Fruit fly (Drosophila melanogaster): ENCODE data around the gene CG10638.

The CG10638 gene

DNA sequence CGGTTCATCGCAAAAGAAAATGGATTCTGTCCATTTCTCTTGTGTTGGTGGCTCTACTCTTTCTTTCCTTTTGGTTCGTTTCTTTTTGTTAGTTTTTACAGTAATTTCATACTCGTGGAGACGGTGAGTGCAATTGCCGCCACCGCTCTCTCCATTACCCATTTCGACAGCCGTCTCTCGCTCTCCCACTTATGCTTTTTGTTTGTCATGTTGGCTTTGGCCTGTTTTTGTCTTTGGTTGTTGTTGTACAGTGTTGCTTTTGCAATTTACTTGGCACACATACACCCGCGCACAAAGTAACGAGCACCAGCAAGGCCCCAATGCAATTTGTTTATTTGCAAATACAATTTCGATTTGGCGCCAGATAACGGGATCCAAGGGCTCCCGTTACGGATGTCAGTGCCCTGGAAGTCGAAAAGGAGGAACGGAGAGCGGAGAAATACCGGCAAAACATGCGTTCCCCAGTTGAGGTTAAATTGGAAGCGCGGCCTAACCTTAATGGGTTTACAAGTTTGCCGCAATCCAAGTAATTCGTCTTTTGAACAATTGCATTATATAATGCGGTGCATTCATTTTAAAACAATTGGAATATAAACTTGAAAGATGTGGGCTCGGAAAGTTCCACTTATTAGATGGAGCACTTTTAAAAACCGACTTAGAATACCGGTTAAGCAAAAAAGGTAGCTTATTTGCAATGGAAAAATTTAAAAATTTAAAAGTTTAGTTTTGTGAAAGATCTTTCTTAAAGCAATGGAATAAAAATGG is 14.8 kb upstream of the CG10638 start:
- TF ChIP-seq Ets98B (GFP tag; IDR thresholded peaks at IDR 0.05) = peak; percentile 84
- TF ChIP-seq gl (tag; optimal IDR thresholded peaks at IDR 0.05) = peak; percentile 95
- TF ChIP-seq Pif1B (GFP tag; optimal IDR thresholded peaks at IDR 0.05) = peak; percentile 61
- TF ChIP-seq CG34367 (tag; optimal IDR thresholded peaks at IDR 0.05) = peak; percentile 68
- peak; percentile 82 for TF ChIP-seq CG8301 (tag; optimal IDR thresholded peaks at IDR 0.05)
- peak; percentile 80 for TF ChIP-seq Pif1A (GFP tag; optimal IDR thresholded peaks at IDR 0.05)
- peak; percentile 52 for TF ChIP-seq D1 (tag; optimal IDR thresholded peaks at IDR 0.05)
- peak; percentile 85 for TF ChIP-seq CG14655 (GFP tag; optimal IDR thresholded peaks at IDR 0.05)
- TF ChIP-seq rn (GFP tag; IDR thresholded peaks at IDR 0.05) = 0 out of 2 replicates have a peak, but pooled peaks have one; percentile 26
- TF ChIP-seq CG10348 (GFP tag; IDR thresholded peaks at IDR 0.05) = no peak
- TF ChIP-seq fd96Ca (GFP tag; IDR thresholded peaks at IDR 0.05) = peak; percentile 68; the same call in 2 of the 3 replicates
- peak; percentile 93 for TF ChIP-seq EcR (GFP tag; optimal IDR thresholded peaks at IDR 0.05)
- peak; percentile 7 for TF ChIP-seq Snoo (tag; optimal IDR thresholded peaks at IDR 0.05)
- peak; percentile 70 for TF ChIP-seq CG32121 (GFP tag; IDR thresholded peaks at IDR 0.05)
- TF ChIP-seq CG15710 (tag; optimal IDR thresholded peaks at IDR 0.05) = peak; percentile 64
- TF ChIP-seq CG9948 (tag; optimal IDR thresholded peaks at IDR 0.05) = peak; percentile 35
- peak; percentile 89 for TF ChIP-seq CG4496 (GFP tag; IDR thresholded peaks at IDR 0.05)
- peak; percentile 80 for TF ChIP-seq CG13204 (GFP tag; optimal IDR thresholded peaks at IDR 0.05)
- TF ChIP-seq CG17806 (tag; optimal IDR thresholded peaks at IDR 0.05) = peak; percentile 49
- TF ChIP-seq CG8159 (tag; optimal IDR thresholded peaks at IDR 0.05) = peak; percentile 56
- peak; percentile 95 for TF ChIP-seq CG12605 (GFP tag; IDR thresholded peaks at IDR 0.05)

dm6 chr3L:12514762-12515215 is 13.7 kb upstream of the CG10638 start, which contains the start of the genes sti and tral:
sti (minus strand) TSS chr3L:12514815.
tral (plus strand) TSS chr3L:12515059.
- TF ChIP-seq EcR (GFP tag; optimal IDR thresholded peaks at IDR 0.05) (no peak), CG13204 (GFP tag; optimal IDR thresholded peaks at IDR 0.05) (no peak), CG34367 (tag; optimal IDR thresholded peaks at IDR 0.05) (peak; percentile 36), CG17806 (tag; optimal IDR thresholded peaks at IDR 0.05) (peak; percentile 54), CG4496 (GFP tag; IDR thresholded peaks at IDR 0.05) (peak; percentile 76), CG15710 (tag; optimal IDR thresholded peaks at IDR 0.05) (peak; percentile 68), Snoo (tag; optimal IDR thresholded peaks at IDR 0.05) (peak; percentile 74), rn (GFP tag; IDR thresholded peaks at IDR 0.05) (peak; percentile 43; the same call in 1 of the 2 replicates), CG10348 (GFP tag; IDR thresholded peaks at IDR 0.05) (no peak), Ets98B (GFP tag; IDR thresholded peaks at IDR 0.05) (peak; percentile 71), gl (tag; optimal IDR thresholded peaks at IDR 0.05) (no peak), CG12605 (GFP tag; IDR thresholded peaks at IDR 0.05) (no peak), CG14655 (GFP tag; optimal IDR thresholded peaks at IDR 0.05) (no peak), Pif1A (GFP tag; optimal IDR thresholded peaks at IDR 0.05) (no peak), CG8159 (tag; optimal IDR thresholded peaks at IDR 0.05) (peak; percentile 70), fd96Ca (GFP tag; IDR thresholded peaks at IDR 0.05) (peak; percentile 72), D1 (tag; optimal IDR thresholded peaks at IDR 0.05) (no peak), Pif1B (GFP tag; optimal IDR thresholded peaks at IDR 0.05) (no peak), CG8301 (tag; optimal IDR thresholded peaks at IDR 0.05) (no peak), CG9948 (tag; optimal IDR thresholded peaks at IDR 0.05) (peak; percentile 39), CG32121 (GFP tag; IDR thresholded peaks at IDR 0.05) (peak; percentile 41; the same call in 1 of the 2 replicates)

dm6 chr3L:12507571-12507970 is 6.5 kb upstream of the CG10638 start, which contains the start of gene CG10654:
CG10654 (minus strand) TSS chr3L:12507840.
- TF ChIP-seq EcR (GFP tag; optimal IDR thresholded peaks at IDR 0.05) (no peak), fd96Ca (GFP tag; IDR thresholded peaks at IDR 0.05) (no peak), CG34367 (tag; optimal IDR thresholded peaks at IDR 0.05) (no peak), Pif1B (GFP tag; optimal IDR thresholded peaks at IDR 0.05) (no peak), gl (tag; optimal IDR thresholded peaks at IDR 0.05) (no peak), CG15710 (tag; optimal IDR thresholded peaks at IDR 0.05) (no peak), CG4496 (GFP tag; IDR thresholded peaks at IDR 0.05) (no peak), CG13204 (GFP tag; optimal IDR thresholded peaks at IDR 0.05) (no peak), Snoo (tag; optimal IDR thresholded peaks at IDR 0.05) (no peak), D1 (tag; optimal IDR thresholded peaks at IDR 0.05) (no peak), CG12605 (GFP tag; IDR thresholded peaks at IDR 0.05) (no peak), CG8301 (tag; optimal IDR thresholded peaks at IDR 0.05) (no peak), CG32121 (GFP tag; IDR thresholded peaks at IDR 0.05) (no peak)

DNA sequence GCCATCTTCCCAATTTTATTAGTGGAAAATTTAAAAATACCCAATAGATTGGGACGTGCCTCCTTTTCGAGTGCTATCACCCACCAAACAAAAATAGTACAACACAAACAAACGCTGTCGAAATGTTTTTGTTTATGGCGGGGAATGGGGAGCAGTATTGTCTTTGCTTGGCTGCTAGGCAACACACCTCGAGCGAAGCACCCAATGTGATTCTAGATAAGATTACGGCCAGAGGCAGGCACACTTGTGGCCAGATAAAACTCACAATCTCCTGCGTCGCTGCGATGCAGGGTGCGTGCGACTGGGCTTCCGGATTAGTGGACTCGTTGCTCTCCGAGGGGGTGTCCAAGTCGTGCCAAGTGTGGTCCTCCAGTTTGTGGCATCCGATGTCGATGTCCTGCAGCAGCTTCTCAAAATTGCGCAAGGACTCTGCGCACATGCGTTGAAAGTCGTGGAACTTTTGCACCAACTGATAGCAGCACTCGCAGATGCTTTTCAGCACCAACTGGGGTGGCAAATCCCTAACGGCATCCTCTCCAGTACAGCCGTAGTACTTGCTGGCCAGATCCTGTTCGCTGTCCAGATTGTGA is 5.9 kb upstream of the CG10638 start:
- TF ChIP-seq fd96Ca (GFP tag; IDR thresholded peaks at IDR 0.05) (0 out of 3 replicates have a peak, but pooled peaks have one; percentile 14), rn (GFP tag; IDR thresholded peaks at IDR 0.05) (no peak)

DNA sequence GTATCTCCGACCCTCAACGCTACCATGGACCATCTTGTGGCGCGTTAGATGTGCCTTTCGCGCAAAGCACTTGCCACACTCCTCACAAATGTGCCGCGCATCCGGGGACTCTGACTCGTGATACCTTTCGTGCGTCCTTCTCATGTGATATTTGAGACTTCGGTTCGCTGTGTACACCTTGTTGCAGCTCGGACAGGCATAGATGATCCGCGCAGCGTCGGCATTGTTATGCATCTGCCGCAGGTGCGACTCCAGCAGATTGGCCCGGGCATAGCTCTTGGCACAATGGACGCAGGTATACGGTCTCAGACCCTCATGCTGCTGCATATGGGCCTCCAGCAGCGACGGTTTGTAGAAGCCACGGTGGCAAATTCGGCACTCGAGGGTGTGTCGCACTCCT is 4.9 kb upstream of the CG10638 start:
- no peak for TF ChIP-seq Pif1A (GFP tag; optimal IDR thresholded peaks at IDR 0.05)
- TF ChIP-seq CG14655 (GFP tag; optimal IDR thresholded peaks at IDR 0.05) = no peak
- TF ChIP-seq CG8159 (tag; optimal IDR thresholded peaks at IDR 0.05) = no peak
- TF ChIP-seq CG9948 (tag; optimal IDR thresholded peaks at IDR 0.05) = no peak
- TF ChIP-seq Ets98B (GFP tag; IDR thresholded peaks at IDR 0.05) = no peak
- TF ChIP-seq CG15710 (tag; optimal IDR thresholded peaks at IDR 0.05) = no peak
- no peak for TF ChIP-seq fd96Ca (GFP tag; IDR thresholded peaks at IDR 0.05)

Measured in whole organism, pupa.